Worm (Caenorhabditis elegans) whole organism, young adult: ENCODE data around the gene ZK930.2.

Source experiments
- B0336.3 ChIP-seq: fragments of 200-800 bp; sonication (Bioruptor generic); IDR thresholded peaks from 2 replicates; pipeline ENCODE4 v1.3.6; 2022; ENCODE audit warnings: missing genetic modification characterization, missing compliant biosample characterization
- T26A5.8 ChIP-seq: sonication (generic microtip); optimal IDR thresholded peaks from 2 replicates; lab custom pipeline; 2016; ENCODE audit warnings: missing genetic modification characterization, missing compliant biosample characterization
- ama-1 ChIP-seq, 3 experiments: fragments of 150-350 bp in 1 of 3; sonication (generic microtip) in 2 of 3; optimal IDR thresholded peaks; 2 replicates each; lab custom pipeline; 2014 to 2018; ENCODE audit warnings: missing biosample characterization in 2 of 3, missing genetic modification characterization in 2 of 3, missing genetic modification reagents in 2 of 3
- attf-3 ChIP-seq: fragments of 200-800 bp; sonication (Bioruptor generic); conservative IDR thresholded peaks from 2 replicates; pipeline ENCODE4 v1.3.6; 2022; ENCODE audit warnings: missing genetic modification reagents, missing genetic modification characterization, missing compliant biosample characterization
- chd-7 ChIP-seq: sonication (generic microtip); optimal IDR thresholded peaks from 2 replicates; lab custom pipeline; 2016; ENCODE audit warnings: mild to moderate bottlenecking, missing genetic modification characterization, moderate library complexity, missing compliant biosample characterization
- gei-17 ChIP-seq: fragments of 200-800 bp; sonication (Bioruptor generic); optimal IDR thresholded peaks from 2 replicates; lab custom pipeline; 2018; ENCODE audit warnings: mild to moderate bottlenecking, missing genetic modification characterization, missing compliant biosample characterization
- hsf-1 ChIP-seq: fragments of 200-800 bp; sonication (Bioruptor generic); IDR thresholded peaks from 2 replicates; pipeline ENCODE4 v1.3.6; 2022; ENCODE audit warnings: missing genetic modification reagents, missing genetic modification characterization, missing compliant biosample characterization
- lin-26 ChIP-seq: fragments of 200-800 bp; sonication (Bioruptor generic); IDR thresholded peaks from 2 replicates; pipeline ENCODE4 v1.3.6; 2022; ENCODE audit warnings: missing genetic modification reagents, missing genetic modification characterization, missing compliant biosample characterization
- nhr-120 ChIP-seq: fragments of 200-800 bp; sonication (Bioruptor generic); IDR thresholded peaks from 2 replicates; pipeline ENCODE4 v1.3.6; 2022; ENCODE audit warnings: missing genetic modification characterization, missing compliant biosample characterization
- nhr-80 ChIP-seq: sonication (generic microtip); optimal IDR thresholded peaks from 2 replicates; lab custom pipeline; 2016; ENCODE audit warnings: missing genetic modification characterization, missing compliant biosample characterization
- unc-62 ChIP-seq: fragments of 150-350 bp; optimal IDR thresholded peaks from 2 replicates; lab custom pipeline; 2014; ENCODE audit warnings: missing biosample characterization, missing genetic modification reagents, missing genetic modification characterization
- zfh-2 ChIP-seq: fragments of 200-800 bp; sonication (Bioruptor generic); conservative IDR thresholded peaks from 2 replicates; pipeline ENCODE4 v1.3.6; 2022; ENCODE audit warnings: missing genetic modification reagents, missing genetic modification characterization, missing compliant biosample characterization

DNA sequence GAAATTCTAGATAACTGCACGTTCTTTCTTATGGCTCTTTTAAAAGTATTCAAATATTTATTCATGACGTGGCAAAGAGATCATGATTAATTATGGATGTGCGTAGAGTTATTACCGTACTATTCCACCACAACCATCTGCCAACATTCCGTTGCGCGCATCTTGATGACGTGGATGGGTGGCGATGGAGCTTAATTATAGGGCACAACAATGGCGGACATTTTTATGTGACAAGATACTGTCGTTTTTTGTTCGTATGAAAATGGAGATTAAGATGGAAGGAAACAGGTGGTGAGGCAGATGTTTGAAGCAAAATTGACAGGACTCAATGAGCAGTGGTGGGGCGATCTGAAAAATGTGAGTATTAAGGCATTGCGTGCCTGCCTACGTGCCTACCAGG lies 5.5 kb downstream of the ZK930.2 start:
- no peak for TF ChIP-seq gei-17
- no peak for TF ChIP-seq hsf-1 (GFP tag; lab: Robert Waterston, UW)
- no peak for TF ChIP-seq zfh-2
- no peak for TF ChIP-seq B0336.3 (GFP tag; lab: Robert Waterston, UW)
- TF ChIP-seq T26A5.8 (tag; lab: Kevin White, UChicago) = no peak
- no peak for TF ChIP-seq ama-1 (optimal IDR thresholded peaks at IDR 0.05; lab: Kevin White, UChicago)
- TF ChIP-seq ama-1 (GFP tag; optimal IDR thresholded peaks at IDR 0.05; lab: Kevin White, UChicago) = no peak
- no peak for TF ChIP-seq nhr-120 (GFP tag; lab: Robert Waterston, UW)
- TF ChIP-seq attf-3 (GFP tag; lab: Robert Waterston, UW) = no peak
- TF ChIP-seq unc-62 (GFP tag; lab: Kevin White, UChicago) = no peak
- TF ChIP-seq chd-7 (tag; lab: Kevin White, UChicago) = no peak
- no peak for TF ChIP-seq lin-26 (GFP tag; lab: Robert Waterston, UW)
- no peak for TF ChIP-seq nhr-80 (tag; lab: Kevin White, UChicago)
